Fruit fly (Drosophila melanogaster) whole organism, embryonic: ENCODE measurements around the gene Prosbeta6.

Experiments
- Atf6 ChIP-seq: fragments of 200-800 bp; sonication (Bioruptor generic); IDR thresholded peaks from 2 replicates; pipeline ENCODE4 v1.3.6; 2022; ENCODE audit warnings: missing biosample characterization, missing genetic modification characterization
- B-H1 ChIP-seq: fragments of 200-800 bp; sonication (Bioruptor generic); IDR thresholded peaks from 3 replicates; pipeline ENCODE4 v1.3.6; 2022; ENCODE audit warnings: missing biosample characterization, missing genetic modification characterization
- Bdp1 ChIP-seq: fragments of 200-800 bp; sonication (Bioruptor generic); optimal IDR thresholded peaks from 3 replicates; lab custom pipeline; 2016; ENCODE audit warnings: missing biosample characterization, missing genetic modification characterization
- BtbVII ChIP-seq: fragments of 200-800 bp; sonication (Bioruptor generic); optimal IDR thresholded peaks from 3 replicates; lab custom pipeline; 2017; ENCODE audit warnings: missing biosample characterization, mild to moderate bottlenecking, missing genetic modification characterization
- CG12071 ChIP-seq: fragments of 200-800 bp; sonication (Bioruptor generic); optimal IDR thresholded peaks from 3 replicates; lab custom pipeline; 2018; ENCODE audit warnings: missing biosample characterization, mild to moderate bottlenecking, missing genetic modification characterization
- CG12659 ChIP-seq: fragments of 200-800 bp; sonication (Bioruptor generic); optimal IDR thresholded peaks from 3 replicates; lab custom pipeline; 2017; ENCODE audit warnings: mild to moderate bottlenecking, missing biosample characterization, missing genetic modification reagents, missing genetic modification characterization
- CG13123 ChIP-seq: fragments of 200-800 bp; sonication (Bioruptor generic); optimal IDR thresholded peaks from 2 replicates; lab custom pipeline; 2016; ENCODE audit warnings: missing biosample characterization, missing genetic modification characterization
- CG15696 ChIP-seq: fragments of 200-800 bp; sonication (Bioruptor generic); optimal IDR thresholded peaks from 2 replicates; lab custom pipeline; 2019; ENCODE audit warnings: missing biosample characterization, mild to moderate bottlenecking, missing genetic modification characterization, moderate library complexity
- CG17328 ChIP-seq: fragments of 200-800 bp; sonication (Bioruptor generic); IDR thresholded peaks from 2 replicates; pipeline ENCODE4 v1.3.6; 2022; ENCODE audit warnings: missing biosample characterization, missing genetic modification characterization
- CG3065 ChIP-seq: fragments of 200-800 bp; sonication (Bioruptor generic); optimal IDR thresholded peaks from 2 replicates; lab custom pipeline; 2016; ENCODE audit warnings: missing biosample characterization, missing genetic modification characterization
- CG33557 ChIP-seq: fragments of 200-800 bp; sonication (Bioruptor generic); optimal IDR thresholded peaks from 2 replicates; lab custom pipeline; 2019; ENCODE audit warnings: missing biosample characterization, mild to moderate bottlenecking, missing genetic modification characterization, moderate library complexity
- CG4404 ChIP-seq: fragments of 200-800 bp; sonication (Bioruptor generic); IDR thresholded peaks from 2 replicates; pipeline ENCODE4 v1.3.6; 2022; ENCODE audit warnings: missing biosample characterization, missing genetic modification characterization
- CG4617 ChIP-seq: fragments of 200-800 bp; sonication (Bioruptor generic); optimal IDR thresholded peaks from 3 replicates; lab custom pipeline; 2016; ENCODE audit warnings: missing biosample characterization, missing genetic modification characterization, borderline replicate concordance
- CG4730 ChIP-seq: fragments of 200-800 bp; sonication (Bioruptor generic); IDR thresholded peaks from 2 replicates; pipeline ENCODE4 v1.3.6; 2022; ENCODE audit warnings: missing biosample characterization, missing genetic modification characterization
- CG5953 ChIP-seq: fragments of 200-800 bp; sonication (Bioruptor generic); IDR thresholded peaks from 2 replicates; pipeline ENCODE4 v1.3.6; 2022; ENCODE audit warnings: missing biosample characterization, missing genetic modification characterization
- CG6791 ChIP-seq: fragments of 200-800 bp; sonication (Bioruptor generic); IDR thresholded peaks from 3 replicates; pipeline ENCODE4 v1.3.6; 2022; ENCODE audit warnings: missing biosample characterization, missing genetic modification characterization; ENCODE audit not compliant: partially characterized antibody
- CG7987 ChIP-seq: fragments of 200-800 bp; sonication (Bioruptor generic); optimal IDR thresholded peaks from 2 replicates; lab custom pipeline; 2018; ENCODE audit warnings: missing biosample characterization, mild to moderate bottlenecking, missing genetic modification characterization, moderate library complexity
- CG8089 ChIP-seq: fragments of 200-800 bp; sonication (Bioruptor generic); optimal IDR thresholded peaks from 3 replicates; lab custom pipeline; 2016; ENCODE audit warnings: missing biosample characterization, missing genetic modification characterization
- CG8359 ChIP-seq: fragments of 200-800 bp; sonication (Bioruptor generic); optimal IDR thresholded peaks from 2 replicates; lab custom pipeline; 2017; ENCODE audit warnings: missing biosample characterization, mild to moderate bottlenecking, missing genetic modification characterization, borderline replicate concordance
- CG9437 ChIP-seq: fragments of 200-800 bp; sonication (Bioruptor generic); optimal IDR thresholded peaks from 2 replicates; lab custom pipeline; 2018; ENCODE audit warnings: missing biosample characterization, mild to moderate bottlenecking, missing genetic modification characterization
- CG9609 ChIP-seq: fragments of 200-800 bp; sonication (Bioruptor generic); optimal IDR thresholded peaks from 3 replicates; lab custom pipeline; 2016; ENCODE audit warnings: missing biosample characterization, missing genetic modification characterization
- CG9817 ChIP-seq: fragments of 200-800 bp; sonication (Bioruptor generic); optimal IDR thresholded peaks from 2 replicates; lab custom pipeline; 2018; ENCODE audit warnings: missing biosample characterization, mild to moderate bottlenecking, missing genetic modification characterization, moderate library complexity
- CHES-1-like ChIP-seq: fragments of 200-800 bp; sonication (Bioruptor generic); optimal IDR thresholded peaks from 2 replicates; lab custom pipeline; 2016; ENCODE audit warnings: missing biosample characterization, missing genetic modification characterization
- Dref ChIP-seq: fragments of 200-800 bp; sonication (Bioruptor generic); IDR thresholded peaks from 2 replicates; pipeline ENCODE4 v1.3.6; 2022; ENCODE audit warnings: missing biosample characterization, missing genetic modification characterization
- Ets65A ChIP-seq: fragments of 200-800 bp; sonication (Bioruptor generic); peaks from one replicate; lab custom pipeline; 2016; ENCODE audit warnings: missing biosample characterization, missing genetic modification characterization
- Myb ChIP-seq: fragments of 200-800 bp; sonication (Bioruptor generic); optimal IDR thresholded peaks from 2 replicates; lab custom pipeline; 2016; ENCODE audit warnings: missing biosample characterization, missing genetic modification characterization
- Neu2 ChIP-seq: fragments of 200-800 bp; sonication (Bioruptor generic); optimal IDR thresholded peaks from 3 replicates; lab custom pipeline; 2016; ENCODE audit warnings: missing biosample characterization, missing genetic modification characterization, borderline replicate concordance
- Tbp ChIP-seq: fragments of >200 bp; optimal IDR thresholded peaks from 2 replicates; lab custom pipeline; 2018; ENCODE audit warnings: missing biosample characterization, missing genetic modification characterization
- Xrp1 ChIP-seq: fragments of 200-800 bp; sonication (Bioruptor generic); IDR thresholded peaks from 2 replicates; pipeline ENCODE4 v1.3.6; 2022; ENCODE audit warnings: missing biosample characterization, missing genetic modification characterization
- ato ChIP-seq: fragments of 200-800 bp; sonication (Bioruptor generic); IDR thresholded peaks from 2 replicates; pipeline ENCODE4 v1.3.6; 2022; ENCODE audit warnings: missing biosample characterization, missing genetic modification characterization; ENCODE audit not compliant: partially characterized antibody
- crol ChIP-seq: fragments of 200-800 bp; sonication (Bioruptor generic); IDR thresholded peaks from 2 replicates; pipeline ENCODE4 v1.3.6; 2022; ENCODE audit warnings: missing biosample characterization, missing genetic modification characterization
- dpn ChIP-seq, 2 experiments: fragments of 200-800 bp; sonication (Bioruptor generic); optimal IDR thresholded peaks; 3 replicates each; lab custom pipeline; 2016; ENCODE audit warnings: missing biosample characterization in 2 of 2, missing genetic modification characterization in 2 of 2
- gsb ChIP-seq: fragments of 200-800 bp; sonication (Bioruptor generic); IDR thresholded peaks from 2 replicates; pipeline ENCODE4 v1.3.6; 2022; ENCODE audit warnings: missing biosample characterization, missing genetic modification characterization
- gt ChIP-seq: fragments of 200-800 bp; sonication (Bioruptor generic); IDR thresholded peaks from 2 replicates; pipeline ENCODE4 v1.3.6; 2022; ENCODE audit warnings: missing biosample characterization, missing genetic modification characterization
- hkb ChIP-seq, 2 experiments: fragments of 200-800 bp in 1 of 2; fragments of >200 bp in 1 of 2; sonication (Bioruptor generic) in 1 of 2; IDR thresholded peaks in 1 of 2; optimal IDR thresholded peaks in 1 of 2; 2 replicates each; pipeline versions ENCODE4 v1.3.6 to Lab custom; 2017 to 2022; ENCODE audit warnings: missing biosample characterization in 1 of 2, missing genetic modification characterization in 1 of 2
- hth ChIP-seq: fragments of >200 bp; optimal IDR thresholded peaks from 2 replicates; lab custom pipeline; 2017; ENCODE audit warnings: inconsistent platforms
- jigr1 ChIP-seq: fragments of 200-800 bp; sonication (Bioruptor generic); IDR thresholded peaks from 3 replicates; pipeline ENCODE4 v1.3.6; 2022; ENCODE audit warnings: missing biosample characterization, missing genetic modification characterization
- kay ChIP-seq: fragments of 200-800 bp; sonication (Bioruptor generic); optimal IDR thresholded peaks from 2 replicates; lab custom pipeline; 2016; ENCODE audit warnings: missing biosample characterization, missing genetic modification characterization
- klu ChIP-seq: fragments of 200-800 bp; sonication (Bioruptor generic); IDR thresholded peaks from 2 replicates; pipeline ENCODE4 v1.3.6; 2022; ENCODE audit warnings: missing biosample characterization, missing genetic modification characterization
- lmd ChIP-seq: fragments of 200-800 bp; sonication (Bioruptor generic); IDR thresholded peaks from 2 replicates; pipeline ENCODE4 v1.3.6; 2022; ENCODE audit warnings: missing biosample characterization, missing genetic modification characterization
- lov ChIP-seq, 2 experiments: fragments of 200-800 bp in 1 of 2; fragments of >200 bp in 1 of 2; sonication (Bioruptor generic) in 1 of 2; IDR thresholded peaks in 1 of 2; optimal IDR thresholded peaks in 1 of 2; 2 replicates in 1 of 2; 3 replicates in 1 of 2; pipeline versions ENCODE4 v1.3.6 to Lab custom; 2017 to 2022; ENCODE audit warnings: missing biosample characterization in 1 of 2, missing genetic modification characterization in 1 of 2
- oc ChIP-seq: fragments of 200-800 bp; sonication (Bioruptor generic); optimal IDR thresholded peaks from 2 replicates; lab custom pipeline; 2018; ENCODE audit warnings: missing biosample characterization, mild to moderate bottlenecking, missing genetic modification characterization, moderate library complexity
- pfk ChIP-seq: fragments of 200-800 bp; sonication (Bioruptor generic); optimal IDR thresholded peaks from 2 replicates; lab custom pipeline; 2018; ENCODE audit warnings: missing biosample characterization, mild to moderate bottlenecking, missing genetic modification characterization, moderate library complexity
- sd ChIP-seq: fragments of 200-800 bp; sonication (Bioruptor generic); optimal IDR thresholded peaks from 3 replicates; lab custom pipeline; 2018; ENCODE audit warnings: missing biosample characterization, mild to moderate bottlenecking, missing genetic modification characterization, moderate library complexity
- seq ChIP-seq: fragments of 200-800 bp; sonication (Bioruptor generic); IDR thresholded peaks from 2 replicates; pipeline ENCODE4 v1.3.6; 2022; ENCODE audit warnings: missing biosample characterization, missing genetic modification characterization
- sr ChIP-seq: fragments of 200-800 bp; sonication (Bioruptor generic); IDR thresholded peaks from 3 replicates; pipeline ENCODE4 v1.3.6; 2022; ENCODE audit warnings: missing biosample characterization, missing genetic modification characterization
- trem ChIP-seq: fragments of 200-800 bp; optimal IDR thresholded peaks from 3 replicates; lab custom pipeline; 2019; ENCODE audit warnings: missing biosample characterization, mild to moderate bottlenecking, missing genetic modification characterization, moderate library complexity
- tup ChIP-seq: fragments of 200-800 bp; sonication (Bioruptor generic); optimal IDR thresholded peaks from 2 replicates; lab custom pipeline; 2016; ENCODE audit warnings: missing biosample characterization, mild to moderate bottlenecking, missing genetic modification characterization, moderate library complexity
- zfh2 ChIP-seq: fragments of 200-800 bp; sonication (Bioruptor generic); optimal IDR thresholded peaks from 2 replicates; lab custom pipeline; 2016; ENCODE audit warnings: missing biosample characterization, missing genetic modification characterization

Prosbeta6 gene

DNA sequence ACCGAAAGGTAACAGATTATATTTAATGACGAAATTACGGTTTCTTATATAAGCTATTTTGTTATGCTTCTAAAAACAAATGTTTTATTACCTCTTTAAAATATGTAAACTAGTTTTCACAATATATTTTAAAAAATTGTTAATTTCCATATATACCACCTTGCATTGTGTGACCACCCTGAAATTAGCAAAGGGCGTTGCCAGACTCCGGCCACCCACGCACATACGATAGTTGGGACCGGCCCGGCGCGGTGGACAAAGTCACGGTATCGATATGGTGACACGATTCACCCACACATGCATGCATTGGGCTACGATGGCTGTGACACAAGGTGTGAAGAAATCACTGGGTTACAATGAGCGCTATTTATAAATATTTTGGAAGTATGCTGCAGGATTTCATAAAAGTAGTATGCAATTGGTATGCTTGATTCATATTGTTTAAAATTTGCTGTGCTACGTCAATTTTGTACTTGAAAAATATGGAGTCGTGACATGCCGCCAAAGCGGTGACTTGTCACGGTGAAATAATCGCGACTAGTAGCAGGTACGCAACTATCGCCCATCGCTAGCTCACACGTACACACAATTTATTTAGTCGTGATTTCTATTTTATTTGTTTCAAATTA lies 22.1 kb downstream of the Prosbeta6 start (continued):
- TF ChIP-seq seq: no peak
- TF ChIP-seq CG9609 (GFP tag; lab: Kevin White, UChicago): peak; percentile 62
- TF ChIP-seq lov (optimal IDR thresholded peaks at IDR 0.05; lab: Kevin White, UChicago): no peak
- 0 out of 3 replicates have a peak, but pooled peaks have one; percentile 42 for TF ChIP-seq lov (GFP tag; IDR thresholded peaks at IDR 0.05; lab: Robert Waterston, UW)
- TF ChIP-seq Tbp (GFP tag; lab: Kevin White, UChicago): no peak
- peak; percentile 47 for TF ChIP-seq kay (GFP tag; lab: Kevin White, UChicago)
- peak; percentile 15 for TF ChIP-seq oc (tag; lab: Kevin White, UChicago)
- TF ChIP-seq CG8359 (GFP tag; lab: Kevin White, UChicago): no peak
- TF ChIP-seq trem (tag; lab: Kevin White, UChicago): peak; percentile 72
- no peak for TF ChIP-seq CG7987 (GFP tag; lab: Kevin White, UChicago)
- peak; percentile 78 for TF ChIP-seq hkb (optimal IDR thresholded peaks at IDR 0.05; lab: Kevin White, UChicago)
- TF ChIP-seq hkb (GFP tag; IDR thresholded peaks at IDR 0.05; lab: Robert Waterston, UW): peak; percentile 51
- no peak for TF ChIP-seq BtbVII (GFP tag; lab: Kevin White, UChicago)
- TF ChIP-seq CG6791 (GFP tag; lab: Robert Waterston, UW): peak; percentile 85
- no peak for TF ChIP-seq pfk (GFP tag; lab: Kevin White, UChicago)
- peak; percentile 6 for TF ChIP-seq CG13123 (GFP tag; lab: Kevin White, UChicago)
- TF ChIP-seq CG5953 (GFP tag; lab: Robert Waterston, UW): 0 out of 2 replicates have a peak, but pooled peaks have one; percentile 40
- TF ChIP-seq CG9817 (tag; lab: Kevin White, UChicago): peak; percentile 34
- peak; percentile 70 for TF ChIP-seq zfh2 (GFP tag; lab: Kevin White, UChicago)
- TF ChIP-seq Xrp1: peak; percentile 53; the same call in 1 of the 2 replicates
- TF ChIP-seq CG8089 (GFP tag; lab: Kevin White, UChicago): peak; percentile 26
- peak; percentile 42 for TF ChIP-seq Neu2 (GFP tag; lab: Kevin White, UChicago)
- peak; percentile 26 for TF ChIP-seq CG3065 (GFP tag; lab: Kevin White, UChicago)
- peak; percentile 68 to 73 for TF ChIP-seq dpn (GFP tag; optimal IDR thresholded peaks at IDR 0.05; lab: Kevin White, UChicago)
- TF ChIP-seq Bdp1 (GFP tag; lab: Kevin White, UChicago): peak; percentile 64
- peak; percentile 97 for TF ChIP-seq Ets65A (GFP tag; lab: Kevin White, UChicago)
- TF ChIP-seq crol (GFP tag; lab: Robert Waterston, UW): no peak
- peak; percentile 11; the same call in 1 of the 2 replicates for TF ChIP-seq gsb
- no peak for TF ChIP-seq CG12071 (GFP tag; lab: Kevin White, UChicago)
- peak; percentile 13 for TF ChIP-seq CG15696 (tag; lab: Kevin White, UChicago)
- TF ChIP-seq lmd (GFP tag; lab: Robert Waterston, UW): peak; percentile 55; the same call in 1 of the 2 replicates
- TF ChIP-seq Myb (GFP tag; lab: Kevin White, UChicago): peak; percentile 66
- peak; percentile 6 for TF ChIP-seq CG33557
- no peak for TF ChIP-seq gt (GFP tag; lab: Robert Waterston, UW)
- peak; percentile 57 for TF ChIP-seq B-H1 (GFP tag; lab: Robert Waterston, UW)
- TF ChIP-seq hth: no peak
- TF ChIP-seq Dref (GFP tag; lab: Robert Waterston, UW): peak; percentile 52
- TF ChIP-seq Atf6 (GFP tag; lab: Robert Waterston, UW): peak; percentile 64; the same call in 1 of the 2 replicates
- no peak for TF ChIP-seq jigr1 (GFP tag; lab: Robert Waterston, UW)
- peak; percentile 62 for TF ChIP-seq CG17328 (GFP tag; lab: Robert Waterston, UW)
- peak; percentile 78 for TF ChIP-seq CHES-1-like (GFP tag; lab: Kevin White, UChicago)
- peak; percentile 62 for TF ChIP-seq sd (tag; lab: Kevin White, UChicago)
- TF ChIP-seq CG9437: peak; percentile 8
- no peak for TF ChIP-seq CG4404
- peak; percentile 10 for TF ChIP-seq tup (GFP tag; lab: Kevin White, UChicago)
- peak; percentile 60 for TF ChIP-seq ato (GFP tag; lab: Robert Waterston, UW)
- TF ChIP-seq CG4730: peak; percentile 42; the same call in 1 of the 2 replicates
- TF ChIP-seq CG4617 (GFP tag; lab: Kevin White, UChicago): peak; percentile 88
- TF ChIP-seq CG12659 (GFP tag; lab: Kevin White, UChicago): peak; percentile 84
- peak; percentile 98 for TF ChIP-seq sr (GFP tag; lab: Robert Waterston, UW)
- peak; percentile 100 for TF ChIP-seq klu (GFP tag; lab: Robert Waterston, UW)
